Worm (Caenorhabditis elegans): Measurements from ENCODE around the gene F25D1.5.

ce11 chrV:10592479-10592878, 45.9 kb upstream of the F25D1.5 start, which contains the start of gene T21C9.9:
- TF ChIP-seq nhr-111 (GFP tag; optimal IDR thresholded peaks at IDR 0.05) = no peak
- no peak for TF ChIP-seq unc-62 (GFP tag; optimal IDR thresholded peaks at IDR 0.05 in 1 of 2)
- no peak for TF ChIP-seq unc-62 (tag; optimal IDR thresholded peaks at IDR 0.05)

All from whole organism, L4 larva.